Worm (Caenorhabditis elegans) whole organism, mixed stage, embryonic: ENCODE measurements around the gene K11D12.13.

ENCODE experiments used
- M03D4.4 ChIP-seq: sonication (generic microtip); optimal IDR thresholded peaks from 2 replicates; lab custom pipeline; 2017; ENCODE audit warnings: mild to moderate bottlenecking, missing genetic modification characterization, missing compliant biosample characterization
- bed-3 ChIP-seq: fragments of 200-800 bp; sonication (Bioruptor generic); optimal IDR thresholded peaks from 3 replicates; lab custom pipeline; 2018; ENCODE audit warnings: mild to moderate bottlenecking, missing genetic modification characterization, moderate library complexity, missing compliant biosample characterization
- blmp-1 ChIP-seq: fragments of 150-350 bp; optimal IDR thresholded peaks from 2 replicates; lab custom pipeline; 2014; ENCODE audit warnings: missing biosample characterization, missing genetic modification characterization
- ceh-43 ChIP-seq: fragments of 200-800 bp; sonication (Bioruptor generic); optimal IDR thresholded peaks from 2 replicates; lab custom pipeline; 2018; ENCODE audit warnings: mild to moderate bottlenecking, missing genetic modification characterization, moderate library complexity, missing compliant biosample characterization
- ceh-83 ChIP-seq: fragments of 200-800 bp; sonication (Bioruptor generic); optimal IDR thresholded peaks from 2 replicates; lab custom pipeline; 2018; ENCODE audit warnings: mild to moderate bottlenecking, missing genetic modification characterization, missing compliant biosample characterization
- ces-1 ChIP-seq: fragments of 150-350 bp; optimal IDR thresholded peaks from 2 replicates; lab custom pipeline; 2014; ENCODE audit warnings: missing biosample characterization, missing genetic modification reagents, missing genetic modification characterization
- cnd-1 ChIP-seq: fragments of 200-800 bp; sonication (Bioruptor generic); optimal IDR thresholded peaks from 2 replicates; lab custom pipeline; 2018; ENCODE audit warnings: mild to moderate bottlenecking, missing genetic modification characterization, missing compliant biosample characterization
- elt-1 ChIP-seq: sonication (generic microtip); optimal IDR thresholded peaks from 2 replicates; lab custom pipeline; 2017; ENCODE audit warnings: missing genetic modification characterization, mild to moderate bottlenecking, missing compliant biosample characterization, antibody characterized with exemption, moderate library complexity, borderline replicate concordance; ENCODE audit not compliant: insufficient read depth
- elt-3 ChIP-seq: fragments of 150-350 bp; optimal IDR thresholded peaks from 2 replicates; lab custom pipeline; 2014; ENCODE audit warnings: missing biosample characterization, missing genetic modification characterization
- ham-2 ChIP-seq: fragments of 200-800 bp; sonication (Bioruptor generic); optimal IDR thresholded peaks from 2 replicates; lab custom pipeline; 2018; ENCODE audit warnings: mild to moderate bottlenecking, missing genetic modification characterization, missing compliant biosample characterization
- hlh-1 ChIP-seq: fragments of 150-350 bp; optimal IDR thresholded peaks from 2 replicates; lab custom pipeline; 2014; ENCODE audit warnings: missing biosample characterization, missing genetic modification reagents, missing genetic modification characterization
- lin-13 ChIP-seq: fragments of 150-350 bp; optimal IDR thresholded peaks from 2 replicates; lab custom pipeline; 2014; ENCODE audit warnings: missing biosample characterization, missing genetic modification characterization
- lsy-2 ChIP-seq: fragments of 150-350 bp; optimal IDR thresholded peaks from 2 replicates; lab custom pipeline; 2014; ENCODE audit warnings: missing biosample characterization, missing genetic modification characterization
- mab-5 ChIP-seq: fragments of 150-350 bp; optimal IDR thresholded peaks from 2 replicates; lab custom pipeline; 2014; ENCODE audit warnings: missing biosample characterization, missing genetic modification characterization
- mep-1 ChIP-seq: fragments of 150-350 bp; optimal IDR thresholded peaks from 2 replicates; lab custom pipeline; 2017; ENCODE audit warnings: missing biosample characterization, missing genetic modification reagents, missing genetic modification characterization, inconsistent platforms
- mls-2 ChIP-seq: sonication (generic microtip); optimal IDR thresholded peaks from 2 replicates; lab custom pipeline; 2016; ENCODE audit warnings: mild to moderate bottlenecking, missing genetic modification characterization, moderate library complexity, missing compliant biosample characterization
- nhr-2 ChIP-seq: fragments of 150-350 bp; optimal IDR thresholded peaks from 2 replicates; lab custom pipeline; 2014; ENCODE audit warnings: missing biosample characterization, missing genetic modification characterization
- nhr-237 ChIP-seq: fragments of 150-350 bp; optimal IDR thresholded peaks from 2 replicates; lab custom pipeline; 2014; ENCODE audit warnings: missing biosample characterization, missing genetic modification characterization
- nhr-76 ChIP-seq: sonication (generic microtip); optimal IDR thresholded peaks from 2 replicates; lab custom pipeline; 2017; ENCODE audit warnings: missing biosample characterization, missing genetic modification characterization
- pha-4 ChIP-seq: fragments of 150-350 bp; optimal IDR thresholded peaks from 2 replicates; lab custom pipeline; 2018; ENCODE audit warnings: missing biosample characterization, missing genetic modification reagents, missing genetic modification characterization
- sem-2 ChIP-seq: fragments of 200-800 bp; sonication (Bioruptor generic); optimal IDR thresholded peaks from 2 replicates; lab custom pipeline; 2018; ENCODE audit warnings: mild to moderate bottlenecking, missing genetic modification characterization, missing compliant biosample characterization
- snpc-4 ChIP-seq: fragments of 150-350 bp; optimal IDR thresholded peaks from 2 replicates; lab custom pipeline; 2014; ENCODE audit warnings: missing biosample characterization, missing genetic modification characterization
- sptf-1 ChIP-seq: sonication (generic microtip); optimal IDR thresholded peaks from 2 replicates; lab custom pipeline; 2017; ENCODE audit warnings: mild to moderate bottlenecking, missing genetic modification characterization, moderate library complexity, missing compliant biosample characterization
- unc-120 ChIP-seq: sonication (generic microtip); optimal IDR thresholded peaks from 2 replicates; lab custom pipeline; 2017; ENCODE audit warnings: missing genetic modification characterization, missing compliant biosample characterization; ENCODE audit not compliant: poor library complexity, severe bottlenecking
- unc-39 ChIP-seq: fragments of 150-350 bp; optimal IDR thresholded peaks from 2 replicates; lab custom pipeline; 2014; ENCODE audit warnings: missing biosample characterization, missing genetic modification characterization
- unc-62 ChIP-seq: fragments of 150-350 bp; optimal IDR thresholded peaks from 2 replicates; lab custom pipeline; 2014; ENCODE audit warnings: missing biosample characterization, missing genetic modification reagents, missing genetic modification characterization
- ztf-11 ChIP-seq: fragments of 150-350 bp; optimal IDR thresholded peaks from 2 replicates; lab custom pipeline; 2014; ENCODE audit warnings: missing biosample characterization, missing genetic modification characterization

Gene K11D12.13

DNA sequence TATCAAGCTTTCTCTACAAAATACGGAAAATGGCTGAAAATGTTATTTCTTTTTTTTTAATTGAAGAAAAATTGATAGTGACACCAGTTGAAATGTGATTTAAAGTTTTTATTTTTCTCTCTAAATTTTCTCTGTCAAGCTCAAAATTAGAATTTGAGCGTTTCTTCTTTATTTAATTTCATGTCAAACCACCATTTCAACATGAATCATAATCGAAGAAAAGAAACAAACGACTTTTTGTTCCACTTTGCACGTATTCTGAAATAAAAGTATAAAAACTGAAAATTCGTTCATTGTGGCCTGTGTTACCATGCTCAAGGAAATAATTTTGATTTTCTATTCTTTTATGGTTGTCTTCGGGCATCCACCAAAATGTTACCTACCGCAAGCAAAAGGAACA, at the start of gene K11D12.13:
Gene K11D12.13, plus strand, starts transcription at position 301 of the 400 bp plus-strand sequence.
- TF ChIP-seq M03D4.4 (tag; lab: Kevin White, UChicago) (no peak), ceh-43 (GFP tag; lab: Kevin White, UChicago) (no peak), unc-39 (tag; lab: Kevin White, UChicago) (no peak), cnd-1 (tag; lab: Kevin White, UChicago) (no peak), unc-120 (tag; lab: Kevin White, UChicago) (no peak), nhr-2 (tag; lab: Kevin White, UChicago) (no peak)

DNA sequence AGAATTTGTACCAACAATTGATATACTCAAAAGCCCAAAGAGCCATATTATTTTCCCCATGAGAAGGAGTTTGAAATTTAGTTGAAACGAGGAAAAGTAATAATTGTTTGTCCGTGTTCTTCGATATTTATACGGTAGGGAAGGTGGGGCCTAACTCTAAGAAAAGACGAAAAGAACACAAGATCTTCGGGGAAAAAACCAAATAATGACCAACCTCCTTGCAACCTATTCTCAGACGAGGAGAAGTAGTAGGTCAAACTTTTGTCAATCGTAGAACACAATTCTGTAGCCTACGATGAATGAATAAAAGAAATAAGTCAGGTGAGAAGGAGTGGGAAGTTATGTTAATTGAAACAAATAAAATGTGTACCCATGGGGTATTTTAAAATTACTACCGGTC, 46.1 kb upstream of the K11D12.13 start, which contains the start of gene ncx-8:
Gene ncx-8, minus strand, starts transcription at position 101 of the 400 bp plus-strand sequence.
- TF ChIP-seq mab-5 (tag; lab: Kevin White, UChicago) (no peak), hlh-1 (tag; lab: Kevin White, UChicago) (no peak), ceh-83 (no peak), nhr-237 (no peak), cnd-1 (tag; lab: Kevin White, UChicago) (no peak), nhr-2 (tag; lab: Kevin White, UChicago) (no peak), unc-62 (GFP tag; lab: Kevin White, UChicago) (no peak), bed-3 (GFP tag; lab: Kevin White, UChicago) (no peak), elt-1 (tag; lab: Kevin White, UChicago) (no peak), pha-4 (tag; lab: Kevin White, UChicago) (no peak), ztf-11 (tag; lab: Kevin White, UChicago) (no peak), snpc-4 (tag; lab: Kevin White, UChicago) (no peak), blmp-1 (tag; lab: Kevin White, UChicago) (no peak), sptf-1 (tag; lab: Kevin White, UChicago) (no peak), nhr-76 (tag; lab: Kevin White, UChicago) (no peak), unc-39 (tag; lab: Kevin White, UChicago) (no peak), mep-1 (tag; lab: Kevin White, UChicago) (no peak), lin-13 (tag; lab: Kevin White, UChicago) (no peak)

DNA sequence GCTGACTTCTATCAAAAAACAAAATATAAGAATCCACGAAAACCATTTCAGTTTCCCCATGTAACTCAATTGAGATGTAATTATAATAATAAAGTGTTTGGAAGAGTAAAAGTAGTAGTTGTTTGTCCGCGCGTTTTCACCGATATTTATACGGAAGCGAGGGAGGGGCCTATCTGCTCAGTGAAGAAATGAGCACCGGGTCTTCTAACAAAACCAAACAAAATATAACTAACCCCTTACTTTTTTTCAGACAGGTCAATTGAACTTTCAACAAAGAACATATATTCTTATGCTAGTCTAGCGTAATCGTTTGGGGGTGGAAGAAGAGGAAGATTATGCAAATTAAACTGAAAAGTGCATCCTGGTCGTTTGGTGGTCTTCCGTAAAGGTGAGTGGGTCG, 38.0 kb upstream of the K11D12.13 start, which contains the start of gene ncx-9:
Gene ncx-9, minus strand, starts transcription at position 101 of the 400 bp plus-strand sequence.
- TF ChIP-seq sptf-1 (tag; lab: Kevin White, UChicago), result no peak

DNA sequence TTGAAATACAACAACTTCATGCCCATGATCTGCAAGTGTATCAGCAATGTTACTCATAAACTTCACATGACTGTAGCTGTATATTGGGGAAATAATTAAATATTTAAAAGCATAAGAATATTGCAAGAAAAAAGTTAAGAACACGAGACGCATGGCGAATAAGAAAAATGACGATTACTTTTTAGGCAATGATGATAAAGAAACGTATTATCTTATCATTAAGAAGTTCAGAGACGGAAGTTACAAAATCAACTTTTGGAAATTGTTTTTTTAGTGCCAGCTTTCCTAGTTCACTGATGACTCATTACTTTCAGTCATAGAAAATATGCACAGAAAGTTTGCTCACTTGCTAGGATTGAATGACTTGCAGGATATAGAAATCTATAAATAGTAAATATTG, 32.8 kb upstream of the K11D12.13 start, which contains the start of gene ugt-7:
Gene ugt-7, minus strand, starts transcription at position 161 of the 400 bp plus-strand sequence.
- no peak for TF ChIP-seq pha-4 (tag; lab: Kevin White, UChicago)
- TF ChIP-seq ces-1 (GFP tag; lab: Kevin White, UChicago), result no peak
- TF ChIP-seq mls-2 (tag; lab: Kevin White, UChicago), result no peak
- TF ChIP-seq ceh-83, result no peak
- no peak for TF ChIP-seq lin-13 (tag; lab: Kevin White, UChicago)
- no peak for TF ChIP-seq elt-3 (tag; lab: Kevin White, UChicago)
- no peak for TF ChIP-seq elt-1 (tag; lab: Kevin White, UChicago)
- no peak for TF ChIP-seq mab-5 (tag; lab: Kevin White, UChicago)

DNA sequence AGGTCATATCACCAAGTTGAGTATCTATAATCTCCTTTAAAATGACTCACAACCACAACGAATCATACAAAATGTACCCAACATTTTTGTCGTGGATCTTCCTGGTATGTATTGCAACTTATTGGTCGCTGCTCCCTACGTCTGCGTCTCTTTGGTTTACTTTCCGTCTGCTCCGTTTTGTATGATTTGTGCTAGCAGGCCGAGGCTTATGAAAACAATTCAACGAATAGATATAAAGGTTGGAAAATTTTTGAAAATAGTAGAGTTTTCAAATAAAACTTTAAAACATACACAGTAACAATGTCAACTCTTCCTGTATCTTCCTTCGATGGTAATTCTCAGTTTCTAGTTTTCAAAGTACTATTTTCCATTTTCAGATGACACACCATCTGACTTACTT, 31.8 kb upstream of the K11D12.13 start, which contains the start of gene srr-8:
Gene srr-8, plus strand, starts transcription at position 301 of the 400 bp plus-strand sequence.
- no peak for TF ChIP-seq ceh-43 (GFP tag; lab: Kevin White, UChicago)
- no peak for TF ChIP-seq bed-3 (GFP tag; lab: Kevin White, UChicago)
- TF ChIP-seq sptf-1 (tag; lab: Kevin White, UChicago), result no peak
- no peak for TF ChIP-seq sem-2 (GFP tag; lab: Kevin White, UChicago)
- no peak for TF ChIP-seq pha-4 (tag; lab: Kevin White, UChicago)
- no peak for TF ChIP-seq mab-5 (tag; lab: Kevin White, UChicago)
- TF ChIP-seq ztf-11 (tag; lab: Kevin White, UChicago), result no peak
- no peak for TF ChIP-seq mep-1 (tag; lab: Kevin White, UChicago)
- no peak for TF ChIP-seq lsy-2
- TF ChIP-seq ham-2, result no peak
- TF ChIP-seq elt-3 (tag; lab: Kevin White, UChicago), result no peak
- TF ChIP-seq elt-1 (tag; lab: Kevin White, UChicago), result no peak
- TF ChIP-seq, all 35 proteins: peak for 0
